Fruit fly (Drosophila melanogaster) Kc167 (cell line): Measurements from ENCODE around the gene rost.

ENCODE experiments used
- Myc ChIP-seq: fragments of >200 bp; optimal IDR thresholded peaks from 2 replicates; lab custom pipeline; 2017; ENCODE audit warnings: missing external identifiers
- Sin3A ChIP-seq: fragments of >200 bp; optimal IDR thresholded peaks from 2 replicates; lab custom pipeline; 2018; ENCODE audit warnings: missing external identifiers
- h ChIP-seq: fragments of >200 bp; optimal IDR thresholded peaks from 3 replicates; lab custom pipeline; 2018; ENCODE audit warnings: missing external identifiers
- insv ChIP-seq: fragments of >200 bp; optimal IDR thresholded peaks from 3 replicates; lab custom pipeline; 2018; ENCODE audit warnings: missing external identifiers
- psq ChIP-seq: fragments of >200 bp; optimal IDR thresholded peaks from 2 replicates; lab custom pipeline; 2017; ENCODE audit warnings: missing external identifiers
- ttk ChIP-seq: sonication (Bioruptor generic); optimal IDR thresholded peaks from 2 replicates; lab custom pipeline; 2017; ENCODE audit warnings: missing external identifiers

DNA sequence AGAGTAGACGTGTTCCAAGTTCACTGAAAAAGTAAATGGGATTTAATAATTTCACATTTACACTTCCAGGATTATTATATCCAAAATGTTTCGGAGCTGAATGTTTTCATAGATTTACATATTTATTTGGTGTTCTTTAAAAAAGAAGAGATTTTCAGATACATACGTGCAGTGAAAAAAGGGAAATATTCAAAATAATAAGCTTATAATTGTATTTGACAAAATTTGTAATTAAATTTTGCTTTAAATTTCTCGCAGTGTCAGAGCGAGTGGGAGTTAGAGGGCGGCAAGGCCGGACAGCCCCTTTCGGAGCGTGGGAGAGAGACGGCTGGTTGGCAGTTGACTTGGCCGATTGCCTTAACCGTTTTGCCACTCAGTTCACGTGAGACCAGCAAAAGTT lies 52.3 kb downstream of the rost start, which contains the start of gene Tsp29Fb:
- no peak for TF ChIP-seq h
- TF ChIP-seq insv (lab: Kevin White, UChicago), result no peak
- no peak for TF ChIP-seq ttk (lab: Kevin White, UChicago)
- TF ChIP-seq psq (lab: Kevin White, UChicago), result no peak
- no peak for TF ChIP-seq Sin3A (lab: Kevin White, UChicago)
- no peak for TF ChIP-seq Myc (lab: Kevin White, UChicago)
